Fruit fly (Drosophila melanogaster) whole organism, pupa: ENCODE data around the gene eIF3g1.

Source experiments
- CG12605 ChIP-seq: fragments of 200-800 bp; sonication (Bioruptor generic); IDR thresholded peaks from 2 replicates; pipeline ENCODE4 v1.3.6; 2022; ENCODE audit warnings: missing biosample characterization, missing genetic modification characterization
- CG34367 ChIP-seq: fragments of 200-800 bp; sonication (Bioruptor generic); optimal IDR thresholded peaks from 2 replicates; lab custom pipeline; 2018; ENCODE audit warnings: missing biosample characterization, mild to moderate bottlenecking, missing genetic modification characterization
- CG8159 ChIP-seq: fragments of 200-800 bp; sonication (Bioruptor generic); optimal IDR thresholded peaks from 3 replicates; lab custom pipeline; 2018; ENCODE audit warnings: missing biosample characterization, mild to moderate bottlenecking, missing genetic modification characterization, moderate library complexity
- rn ChIP-seq: fragments of 200-800 bp; sonication (Bioruptor generic); IDR thresholded peaks from 2 replicates; pipeline ENCODE4 v1.3.6; 2022; ENCODE audit warnings: missing biosample characterization, missing genetic modification characterization

DNA sequence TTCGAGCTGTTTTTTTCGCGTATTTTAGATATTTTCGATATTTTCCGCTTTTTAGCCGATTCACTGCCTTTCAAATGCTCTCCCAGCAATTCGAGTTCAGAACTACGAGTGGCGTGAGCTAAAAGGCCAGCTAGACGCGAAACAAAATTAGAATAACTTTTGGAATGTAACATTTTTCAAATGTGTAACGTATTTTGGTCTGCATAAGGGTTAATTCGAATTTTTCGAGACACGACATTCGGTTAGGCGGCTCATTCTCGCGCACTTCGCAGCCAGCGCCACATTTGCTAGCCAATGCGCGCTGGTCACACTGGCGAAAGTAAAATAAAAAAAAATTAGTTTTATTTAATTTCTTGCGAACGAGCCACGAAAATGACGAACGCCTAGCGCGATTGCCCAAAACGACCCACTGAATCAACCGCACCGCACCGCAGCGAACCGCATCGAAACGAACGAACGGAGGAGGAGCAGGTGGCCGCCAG is 14.4 kb upstream of the eIF3g1 start, which contains the start of the genes brv3 and Pi4KIIIalpha:
- TF ChIP-seq CG12605 (GFP tag; lab: Robert Waterston, UW) (no peak), CG34367 (tag; lab: Kevin White, UChicago) (no peak), rn (GFP tag; lab: Robert Waterston, UW) (no peak), CG8159 (tag; lab: Kevin White, UChicago) (no peak)
